Fruit fly (Drosophila melanogaster) whole organism, embryonic: ENCODE results near the gene RhoGAP19D.

Source experiments
- BEAF-32 ChIP-seq: fragments of 200-800 bp; sonication (Bioruptor generic); optimal IDR thresholded peaks from 3 replicates; lab custom pipeline; 2017; ENCODE audit warnings: missing biosample characterization, missing genetic modification characterization, mild to moderate bottlenecking, moderate library complexity, missing genetic modification reagents
- CG10462 ChIP-seq: fragments of 200-800 bp; sonication (Bioruptor generic); optimal IDR thresholded peaks from 2 replicates; lab custom pipeline; 2016; ENCODE audit warnings: missing biosample characterization, missing genetic modification characterization
- CG10979 ChIP-seq: fragments of 200-800 bp; sonication (Bioruptor generic); optimal IDR thresholded peaks from 2 replicates; lab custom pipeline; 2018; ENCODE audit warnings: missing biosample characterization, mild to moderate bottlenecking, missing genetic modification characterization, moderate library complexity
- CG12071 ChIP-seq: fragments of 200-800 bp; sonication (Bioruptor generic); optimal IDR thresholded peaks from 3 replicates; lab custom pipeline; 2018; ENCODE audit warnings: missing biosample characterization, mild to moderate bottlenecking, missing genetic modification characterization
- CG1233 ChIP-seq: fragments of 200-800 bp; sonication (Bioruptor generic); optimal IDR thresholded peaks from 4 replicates; lab custom pipeline; 2018; ENCODE audit warnings: missing biosample characterization, mild to moderate bottlenecking, missing genetic modification characterization
- CG12744 ChIP-seq: fragments of 200-800 bp; sonication (Bioruptor generic); optimal IDR thresholded peaks from 2 replicates; lab custom pipeline; 2016; ENCODE audit warnings: missing biosample characterization, missing genetic modification characterization
- CG15696 ChIP-seq: fragments of 200-800 bp; sonication (Bioruptor generic); optimal IDR thresholded peaks from 2 replicates; lab custom pipeline; 2019; ENCODE audit warnings: missing biosample characterization, mild to moderate bottlenecking, missing genetic modification characterization, moderate library complexity
- CG16863 ChIP-seq: fragments of 200-800 bp; sonication (Bioruptor generic); optimal IDR thresholded peaks from 3 replicates; lab custom pipeline; 2016; ENCODE audit warnings: missing biosample characterization, missing genetic modification characterization
- CG1792 ChIP-seq: fragments of 200-800 bp; sonication (Bioruptor generic); optimal IDR thresholded peaks from 2 replicates; lab custom pipeline; 2016; ENCODE audit warnings: missing biosample characterization, missing genetic modification characterization
- CG1832 ChIP-seq: fragments of 200-800 bp; sonication (Bioruptor generic); optimal IDR thresholded peaks from 2 replicates; lab custom pipeline; 2017; ENCODE audit warnings: missing biosample characterization, mild to moderate bottlenecking, missing genetic modification characterization, inconsistent platforms
- CG2116 ChIP-seq: fragments of 200-800 bp; sonication (Bioruptor generic); optimal IDR thresholded peaks from 3 replicates; lab custom pipeline; 2018; ENCODE audit warnings: missing biosample characterization, mild to moderate bottlenecking, missing genetic modification characterization
- CG2875 ChIP-seq: fragments of 200-800 bp; sonication (Bioruptor generic); optimal IDR thresholded peaks from 2 replicates; lab custom pipeline; 2017; ENCODE audit warnings: missing biosample characterization, mild to moderate bottlenecking, missing genetic modification characterization, missing genetic modification reagents
- CG34224 ChIP-seq: fragments of 200-800 bp; sonication (Bioruptor generic); IDR thresholded peaks from 3 replicates; pipeline ENCODE4 v1.3.6; 2022; ENCODE audit warnings: missing biosample characterization, missing genetic modification characterization; ENCODE audit not compliant: partially characterized antibody
- CG34422 ChIP-seq: fragments of 200-800 bp; sonication (Bioruptor generic); IDR thresholded peaks from 3 replicates; pipeline ENCODE4 v1.3.6; 2022; ENCODE audit warnings: missing biosample characterization, missing genetic modification characterization
- CG4854 ChIP-seq: fragments of 200-800 bp; sonication (Bioruptor generic); optimal IDR thresholded peaks from 2 replicates; lab custom pipeline; 2016; ENCODE audit warnings: missing biosample characterization, missing genetic modification characterization, inconsistent platforms
- CG6683 ChIP-seq: fragments of 200-800 bp; sonication (Bioruptor generic); optimal IDR thresholded peaks from 2 replicates; lab custom pipeline; 2017; ENCODE audit warnings: missing biosample characterization, mild to moderate bottlenecking, missing genetic modification characterization, missing genetic modification reagents
- CG7372 ChIP-seq: fragments of 200-800 bp; sonication (Bioruptor generic); IDR thresholded peaks from 2 replicates; pipeline ENCODE4 v1.3.6; 2022; ENCODE audit warnings: missing biosample characterization, missing genetic modification characterization
- CG7839 ChIP-seq: fragments of 200-800 bp; sonication (Bioruptor generic); optimal IDR thresholded peaks from 3 replicates; lab custom pipeline; 2018; ENCODE audit warnings: missing biosample characterization, mild to moderate bottlenecking, missing genetic modification characterization, moderate library complexity
- CG8089 ChIP-seq: fragments of 200-800 bp; sonication (Bioruptor generic); optimal IDR thresholded peaks from 3 replicates; lab custom pipeline; 2016; ENCODE audit warnings: missing biosample characterization, missing genetic modification characterization
- CG8359 ChIP-seq: fragments of 200-800 bp; sonication (Bioruptor generic); optimal IDR thresholded peaks from 2 replicates; lab custom pipeline; 2017; ENCODE audit warnings: missing biosample characterization, mild to moderate bottlenecking, missing genetic modification characterization, borderline replicate concordance
- CG9817 ChIP-seq: fragments of 200-800 bp; sonication (Bioruptor generic); optimal IDR thresholded peaks from 2 replicates; lab custom pipeline; 2018; ENCODE audit warnings: missing biosample characterization, mild to moderate bottlenecking, missing genetic modification characterization, moderate library complexity
- CHES-1-like ChIP-seq: fragments of 200-800 bp; sonication (Bioruptor generic); optimal IDR thresholded peaks from 2 replicates; lab custom pipeline; 2016; ENCODE audit warnings: missing biosample characterization, missing genetic modification characterization
- Dbx ChIP-seq: fragments of 200-800 bp; sonication (Bioruptor generic); IDR thresholded peaks from 3 replicates; pipeline ENCODE4 v1.3.6; 2022; ENCODE audit warnings: missing biosample characterization, missing genetic modification characterization
- Dip3 ChIP-seq: fragments of 200-800 bp; sonication (Bioruptor generic); optimal IDR thresholded peaks from 3 replicates; lab custom pipeline; 2016; ENCODE audit warnings: missing biosample characterization, missing genetic modification characterization
- E2f2 ChIP-seq: fragments of 200-800 bp; sonication (Bioruptor generic); IDR thresholded peaks from 2 replicates; pipeline ENCODE4 v1.3.6; 2022; ENCODE audit warnings: missing biosample characterization, missing genetic modification characterization
- Fer1 ChIP-seq: fragments of 200-800 bp; sonication (Bioruptor generic); optimal IDR thresholded peaks from 2 replicates; lab custom pipeline; 2017; ENCODE audit warnings: missing biosample characterization, mild to moderate bottlenecking, missing genetic modification characterization
- Lim3 ChIP-seq: fragments of 200-800 bp; sonication (Bioruptor generic); IDR thresholded peaks from 2 replicates; pipeline ENCODE4 v1.3.6; 2022; ENCODE audit warnings: missing biosample characterization, missing genetic modification characterization
- Nf-YA ChIP-seq: fragments of 200-800 bp; sonication (Bioruptor generic); IDR thresholded peaks from 2 replicates; pipeline ENCODE4 v1.3.6; 2022; ENCODE audit warnings: missing biosample characterization, missing genetic modification characterization
- Oli ChIP-seq: fragments of 200-800 bp; sonication (Bioruptor generic); optimal IDR thresholded peaks from 2 replicates; lab custom pipeline; 2018; ENCODE audit warnings: missing biosample characterization, mild to moderate bottlenecking, missing genetic modification characterization, moderate library complexity
- Ptx1 ChIP-seq: fragments of 200-800 bp; sonication (Bioruptor generic); IDR thresholded peaks from 2 replicates; pipeline ENCODE4 v1.3.6; 2022; ENCODE audit warnings: missing biosample characterization, missing genetic modification characterization
- Rfx ChIP-seq: fragments of 200-800 bp; sonication (Bioruptor generic); IDR thresholded peaks from 2 replicates; pipeline ENCODE4 v1.3.6; 2022; ENCODE audit warnings: missing biosample characterization, missing genetic modification characterization
- Sry-β ChIP-seq: fragments of 200-800 bp; sonication (Bioruptor generic); optimal IDR thresholded peaks from 2 replicates; lab custom pipeline; 2018; ENCODE audit warnings: missing biosample characterization, mild to moderate bottlenecking, missing genetic modification characterization, moderate library complexity
- Ssrp ChIP-seq: fragments of 200-800 bp; sonication (Bioruptor generic); optimal IDR thresholded peaks from 2 replicates; lab custom pipeline; 2018; ENCODE audit warnings: missing biosample characterization, mild to moderate bottlenecking, missing genetic modification characterization, moderate library complexity
- Stat92E ChIP-seq, 3 experiments: fragments of >200 bp in 2 of 3; fragments of 200-800 bp in 1 of 3; sonication (Bioruptor generic) in 1 of 3; optimal IDR thresholded peaks; 2 replicates each; lab custom pipeline; 2017 to 2019; ENCODE audit warnings: missing biosample characterization in 3 of 3, missing genetic modification characterization in 3 of 3, mild to moderate bottlenecking in 1 of 3, moderate library complexity in 1 of 3
- abd-A ChIP-seq: fragments of 200-800 bp; sonication (Bioruptor generic); optimal IDR thresholded peaks from 3 replicates; lab custom pipeline; 2019; ENCODE audit warnings: missing biosample characterization, mild to moderate bottlenecking, missing genetic modification characterization, moderate library complexity
- bbx ChIP-seq: fragments of 200-800 bp; sonication (Bioruptor generic); IDR thresholded peaks from 2 replicates; pipeline ENCODE4 v1.3.6; 2022; ENCODE audit warnings: missing biosample characterization, missing genetic modification characterization; ENCODE audit not compliant: partially characterized antibody
- en ChIP-seq: fragments of 200-800 bp; sonication (Bioruptor generic); optimal IDR thresholded peaks from 2 replicates; lab custom pipeline; 2016; ENCODE audit warnings: missing biosample characterization, missing genetic modification characterization
- fd102C ChIP-seq: fragments of 200-800 bp; sonication (Bioruptor generic); optimal IDR thresholded peaks from 2 replicates; lab custom pipeline; 2018; ENCODE audit warnings: missing biosample characterization, mild to moderate bottlenecking, missing genetic modification characterization, moderate library complexity
- fru ChIP-seq: fragments of >200 bp; optimal IDR thresholded peaks from 2 replicates; lab custom pipeline; 2017
- ham ChIP-seq: fragments of 200-800 bp; sonication (Bioruptor generic); IDR thresholded peaks from 2 replicates; pipeline ENCODE4 v1.3.6; 2022; ENCODE audit warnings: missing biosample characterization, missing genetic modification characterization
- jumu ChIP-seq: fragments of 200-800 bp; sonication (Bioruptor generic); optimal IDR thresholded peaks from 3 replicates; lab custom pipeline; 2016; ENCODE audit warnings: missing biosample characterization, missing genetic modification characterization
- lab ChIP-seq: fragments of 200-800 bp; sonication (Bioruptor generic); optimal IDR thresholded peaks from 3 replicates; lab custom pipeline; 2017; ENCODE audit warnings: missing biosample characterization, missing genetic modification characterization, mild to moderate bottlenecking, moderate library complexity, missing genetic modification reagents
- sc ChIP-seq, 3 experiments: fragments of >200 bp in 2 of 3; fragments of 200-800 bp in 1 of 3; sonication (Bioruptor generic) in 1 of 3; optimal IDR thresholded peaks; 2 replicates in 2 of 3; 3 replicates in 1 of 3; lab custom pipeline; 2017; ENCODE audit warnings: mild to moderate bottlenecking in 1 of 3, missing biosample characterization in 1 of 3, missing genetic modification characterization in 1 of 3, missing genetic modification reagents in 1 of 3
- sisA ChIP-seq: fragments of 200-800 bp; sonication (Bioruptor generic); IDR thresholded peaks from 2 replicates; pipeline ENCODE4 v1.3.6; 2022; ENCODE audit warnings: missing biosample characterization, missing genetic modification characterization
- wdn ChIP-seq: fragments of 200-800 bp; sonication (Bioruptor generic); IDR thresholded peaks from 2 replicates; pipeline ENCODE4 v1.3.6; 2022; ENCODE audit warnings: missing biosample characterization, missing genetic modification characterization
- zen2 ChIP-seq: fragments of 200-800 bp; sonication (Bioruptor generic); IDR thresholded peaks from 3 replicates; pipeline ENCODE4 v1.3.6; 2022; ENCODE audit warnings: missing biosample characterization, missing genetic modification characterization; ENCODE audit not compliant: partially characterized antibody
- zfh1 ChIP-seq: fragments of 200-800 bp; sonication (Bioruptor generic); IDR thresholded peaks from 3 replicates; pipeline ENCODE4 v1.3.6; 2022; ENCODE audit warnings: missing biosample characterization, missing genetic modification characterization

The RhoGAP19D gene

DNA sequence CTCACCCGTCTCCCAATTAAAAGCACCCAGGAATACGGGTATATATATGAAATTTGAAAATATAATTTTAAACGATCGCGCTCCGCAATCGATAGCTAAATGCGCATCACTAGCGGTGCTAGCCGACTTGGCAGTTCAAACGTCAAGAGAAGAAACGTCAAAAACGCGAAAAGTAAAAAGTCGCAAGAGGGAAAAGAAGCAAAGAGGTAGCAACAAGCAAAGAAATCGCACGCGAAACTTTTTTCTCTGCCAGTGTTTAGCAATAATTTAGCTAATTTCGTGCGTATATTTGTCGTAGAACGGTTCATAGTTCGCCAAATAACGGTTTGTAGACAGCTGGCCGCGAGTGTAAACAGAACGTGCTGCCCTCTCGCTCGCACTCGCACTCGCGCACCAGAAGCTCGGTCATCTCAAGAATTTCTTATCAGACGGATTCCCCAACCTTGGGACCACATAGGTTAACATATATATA is 924 bp upstream of the RhoGAP19D start, which contains the start of gene CG1812 (continued):
- TF ChIP-seq Dbx (GFP tag; lab: Robert Waterston, UW) (0 out of 3 replicates have a peak, but pooled peaks have one; percentile 10), zen2 (no peak), CG10462 (GFP tag; lab: Kevin White, UChicago) (no peak), Dip3 (GFP tag; lab: Kevin White, UChicago) (no peak), CG12744 (GFP tag; lab: Kevin White, UChicago) (no peak), bbx (no peak), CG6683 (no peak), CG4854 (GFP tag; lab: Kevin White, UChicago) (no peak), CG10979 (peak; percentile 18), CG8359 (no peak), E2f2 (GFP tag; lab: Robert Waterston, UW) (peak; percentile 60), CG7372 (no peak), Stat92E (GFP tag; optimal IDR thresholded peaks at IDR 0.05; lab: Kevin White, UChicago) (no peak), en (GFP tag; lab: Kevin White, UChicago) (no peak), sisA (GFP tag; lab: Robert Waterston, UW) (peak; percentile 49), Oli (no peak), CG2116 (GFP tag; lab: Kevin White, UChicago) (peak; percentile 13), Sry-β (GFP tag; lab: Kevin White, UChicago) (peak; percentile 92), Nf-YA (peak; percentile 68), sc (optimal IDR thresholded peaks at IDR 0.05; lab: Kevin White, UChicago) (no peak), sc (GFP tag; optimal IDR thresholded peaks at IDR 0.05; lab: Kevin White, UChicago) (no peak), ham (GFP tag; lab: Robert Waterston, UW) (no peak), CG34224 (GFP tag; lab: Robert Waterston, UW) (no peak), CG16863 (peak; percentile 4), CG2875 (GFP tag; lab: Kevin White, UChicago) (peak; percentile 35), CG1233 (GFP tag; lab: Kevin White, UChicago) (no peak), jumu (GFP tag; lab: Kevin White, UChicago) (no peak), zfh1 (GFP tag; lab: Robert Waterston, UW) (peak; percentile 59; the same call in 2 of the 3 replicates), fd102C (GFP tag; lab: Kevin White, UChicago) (no peak), CG8089 (no peak), fru (lab: Kevin White, UChicago) (no peak), Ptx1 (GFP tag; lab: Robert Waterston, UW) (peak; percentile 52; the same call in 1 of the 2 replicates), BEAF-32 (GFP tag; lab: Kevin White, UChicago) (peak; percentile 23), abd-A (tag; lab: Kevin White, UChicago) (no peak), CG34422 (GFP tag; lab: Robert Waterston, UW) (peak; percentile 73; the same call in 2 of the 3 replicates), CG1832 (GFP tag; lab: Kevin White, UChicago) (peak; percentile 68), CG9817 (tag; lab: Kevin White, UChicago) (no peak), CG12071 (GFP tag; lab: Kevin White, UChicago) (no peak), Lim3 (GFP tag; lab: Robert Waterston, UW) (no peak), wdn (GFP tag; lab: Robert Waterston, UW) (no peak), Fer1 (GFP tag; lab: Kevin White, UChicago) (peak; percentile 53), Ssrp (no peak), CG1792 (GFP tag; lab: Kevin White, UChicago) (no peak), Rfx (GFP tag; lab: Robert Waterston, UW) (peak; percentile 77), CG15696 (tag; lab: Kevin White, UChicago) (no peak), CHES-1-like (peak; percentile 20), CG7839 (tag; lab: Kevin White, UChicago) (peak; percentile 34), lab (GFP tag; lab: Kevin White, UChicago) (peak; percentile 75)
- TF ChIP-seq, all 482 proteins: peak for 193
